Worm (Caenorhabditis elegans) whole organism, young adult: ENCODE data around the gene fbxa-67.

Experiments
- B0035.1 ChIP-seq: sonication (generic microtip); optimal IDR thresholded peaks from 2 replicates; lab custom pipeline; 2016; ENCODE audit warnings: missing genetic modification characterization, mild to moderate bottlenecking, missing compliant biosample characterization, missing genotype, missing genetic modification reagents
- F49E8.2 ChIP-seq: sonication (generic microtip); optimal IDR thresholded peaks from 3 replicates; lab custom pipeline; 2017; ENCODE audit warnings: missing genetic modification characterization, mild to moderate bottlenecking, missing compliant biosample characterization, antibody characterized with exemption, moderate library complexity; ENCODE audit not compliant: insufficient read depth
- F52B5.7 ChIP-seq: sonication (generic microtip); optimal IDR thresholded peaks from 2 replicates; lab custom pipeline; 2016; ENCODE audit warnings: mild to moderate bottlenecking, missing genetic modification characterization, missing compliant biosample characterization
- F55B11.4 ChIP-seq: sonication (generic microtip); optimal IDR thresholded peaks from 2 replicates; lab custom pipeline; 2016; ENCODE audit warnings: missing compliant biosample characterization, missing genetic modification characterization, borderline replicate concordance; ENCODE audit not compliant: insufficient read depth
- Y53G8AR.9 ChIP-seq: fragments of 200-800 bp; sonication (Bioruptor generic); conservative IDR thresholded peaks from 2 replicates; pipeline ENCODE4 v1.3.6; 2022; ENCODE audit warnings: missing genetic modification reagents, missing genetic modification characterization, missing compliant biosample characterization
- ZK185.1 ChIP-seq: sonication (generic microtip); optimal IDR thresholded peaks from 2 replicates; lab custom pipeline; 2016; ENCODE audit warnings: mild to moderate bottlenecking, missing genetic modification characterization, missing compliant biosample characterization; ENCODE audit not compliant: poor library complexity, severe bottlenecking
- akir-1 ChIP-seq: fragments of 200-800 bp; sonication (Bioruptor generic); optimal IDR thresholded peaks from 2 replicates; lab custom pipeline; 2018; ENCODE audit warnings: mild to moderate bottlenecking, missing genetic modification characterization, moderate library complexity, missing compliant biosample characterization
- attf-3 ChIP-seq: fragments of 200-800 bp; sonication (Bioruptor generic); conservative IDR thresholded peaks from 2 replicates; pipeline ENCODE4 v1.3.6; 2022; ENCODE audit warnings: missing genetic modification reagents, missing genetic modification characterization, missing compliant biosample characterization
- attf-5 ChIP-seq: fragments of 200-800 bp; sonication (Bioruptor generic); optimal IDR thresholded peaks from 2 replicates; lab custom pipeline; 2018; ENCODE audit warnings: mild to moderate bottlenecking, missing genetic modification characterization, missing compliant biosample characterization
- cebp-1 ChIP-seq, 2 experiments: fragments of 200-800 bp in 1 of 2; sonication (Bioruptor generic) in 1 of 2; sonication (generic microtip) in 1 of 2; IDR thresholded peaks in 1 of 2; optimal IDR thresholded peaks in 1 of 2; 2 replicates each; pipeline versions ENCODE4 v1.3.6 to Lab custom; 2017 to 2022; ENCODE audit warnings: missing compliant biosample characterization in 2 of 2, missing genetic modification characterization in 2 of 2, mild to moderate bottlenecking in 1 of 2, missing genetic modification reagents in 1 of 2, moderate library complexity in 1 of 2
- cebp-2 ChIP-seq: fragments of 200-800 bp; sonication (Bioruptor generic); IDR thresholded peaks from 2 replicates; pipeline ENCODE4 v1.3.6; 2022; ENCODE audit warnings: missing genetic modification characterization, missing compliant biosample characterization
- ceh-79 ChIP-seq: sonication (generic microtip); optimal IDR thresholded peaks from 2 replicates; lab custom pipeline; 2017; ENCODE audit warnings: mild to moderate bottlenecking, missing genetic modification characterization, missing compliant biosample characterization
- die-1 ChIP-seq: sonication (generic microtip); optimal IDR thresholded peaks from 2 replicates; lab custom pipeline; 2016; ENCODE audit warnings: missing genotype, mild to moderate bottlenecking, missing genetic modification characterization, missing compliant biosample characterization
- dox-1 ChIP-seq: fragments of 200-800 bp; sonication (Bioruptor generic); IDR thresholded peaks from 2 replicates; pipeline ENCODE4 v1.3.6; 2022; ENCODE audit warnings: missing genetic modification reagents, missing genetic modification characterization, missing compliant biosample characterization
- egl-44 ChIP-seq: fragments of 200-800 bp; sonication (Bioruptor generic); IDR thresholded peaks from 2 replicates; pipeline ENCODE4 v1.3.6; 2022; ENCODE audit warnings: missing genetic modification reagents, missing genetic modification characterization, missing compliant biosample characterization
- gei-17 ChIP-seq: fragments of 200-800 bp; sonication (Bioruptor generic); optimal IDR thresholded peaks from 2 replicates; lab custom pipeline; 2018; ENCODE audit warnings: mild to moderate bottlenecking, missing genetic modification characterization, missing compliant biosample characterization
- hlh-12 ChIP-seq: sonication (generic microtip); optimal IDR thresholded peaks from 2 replicates; lab custom pipeline; 2016; ENCODE audit warnings: missing genetic modification characterization, missing compliant biosample characterization
- hmg-20 ChIP-seq: fragments of 200-800 bp; sonication (Bioruptor generic); IDR thresholded peaks from 2 replicates; pipeline ENCODE4 v1.3.6; 2022; ENCODE audit warnings: missing genetic modification reagents, missing genetic modification characterization, missing compliant biosample characterization
- hrde-1 ChIP-seq: sonication (generic microtip); optimal IDR thresholded peaks from 2 replicates; lab custom pipeline; 2016; ENCODE audit warnings: missing genetic modification characterization, mild to moderate bottlenecking, missing compliant biosample characterization, moderate library complexity, missing genotype, missing genetic modification reagents, borderline replicate concordance
- let-526 ChIP-seq: fragments of 200-800 bp; sonication (Bioruptor generic); IDR thresholded peaks from 2 replicates; pipeline ENCODE4 v1.3.6; 2022; ENCODE audit warnings: missing genetic modification reagents, missing genetic modification characterization, missing compliant biosample characterization
- let-607 ChIP-seq, 2 experiments: fragments of 200-800 bp in 1 of 2; sonication (Bioruptor generic) in 1 of 2; sonication (generic microtip) in 1 of 2; optimal IDR thresholded peaks; 2 replicates each; lab custom pipeline; 2016 to 2018; ENCODE audit warnings: mild to moderate bottlenecking in 2 of 2, missing compliant biosample characterization in 2 of 2, missing genetic modification characterization in 2 of 2, moderate library complexity in 2 of 2, missing genotype in 1 of 2
- mes-4 ChIP-seq: sonication (generic microtip); optimal IDR thresholded peaks from 2 replicates; lab custom pipeline; 2016; ENCODE audit warnings: missing genotype, missing genetic modification characterization, missing compliant biosample characterization
- mxl-1 ChIP-seq: sonication (generic microtip); optimal IDR thresholded peaks from 2 replicates; lab custom pipeline; 2016; ENCODE audit warnings: missing genetic modification characterization, missing compliant biosample characterization
- nhr-120 ChIP-seq: fragments of 200-800 bp; sonication (Bioruptor generic); IDR thresholded peaks from 2 replicates; pipeline ENCODE4 v1.3.6; 2022; ENCODE audit warnings: missing genetic modification characterization, missing compliant biosample characterization
- nhr-179 ChIP-seq: sonication (generic microtip); optimal IDR thresholded peaks from 2 replicates; lab custom pipeline; 2016; ENCODE audit warnings: mild to moderate bottlenecking, missing genetic modification characterization, missing compliant biosample characterization
- nhr-27 ChIP-seq: fragments of 200-800 bp; sonication (Bioruptor generic); optimal IDR thresholded peaks from 2 replicates; lab custom pipeline; 2018; ENCODE audit warnings: mild to moderate bottlenecking, missing genetic modification characterization, moderate library complexity, missing compliant biosample characterization
- nhr-80 ChIP-seq: sonication (generic microtip); optimal IDR thresholded peaks from 2 replicates; lab custom pipeline; 2016; ENCODE audit warnings: missing genetic modification characterization, missing compliant biosample characterization
- nhr-90 ChIP-seq: sonication (generic microtip); optimal IDR thresholded peaks from 2 replicates; lab custom pipeline; 2016; ENCODE audit warnings: missing genotype, mild to moderate bottlenecking, missing genetic modification characterization, missing compliant biosample characterization
- rec-8 ChIP-seq, 2 experiments: sonication (generic microtip); optimal IDR thresholded peaks; 2 replicates each; lab custom pipeline; 2016; ENCODE audit warnings: mild to moderate bottlenecking in 2 of 2, missing genetic modification characterization in 2 of 2, missing genetic modification reagents in 2 of 2, missing genotype in 2 of 2, missing biosample characterization in 1 of 2, missing compliant biosample characterization in 1 of 2, moderate library complexity in 1 of 2
- snpc-3.4 ChIP-seq: sonication (generic microtip); optimal IDR thresholded peaks from 2 replicates; lab custom pipeline; 2017; ENCODE audit warnings: missing genetic modification characterization, mild to moderate bottlenecking, missing compliant biosample characterization, antibody characterized with exemption, moderate library complexity, missing genotype, missing genetic modification reagents
- snpc-4 ChIP-seq, 5 experiments: fragments of 150-350 bp in 1 of 5; sonication (generic microtip) in 4 of 5; optimal IDR thresholded peaks; 2 replicates each; lab custom pipeline; 2014 to 2018; ENCODE audit warnings: missing genetic modification characterization in 5 of 5, missing biosample characterization in 3 of 5, antibody characterized with exemption in 2 of 5, mild to moderate bottlenecking in 2 of 5, missing compliant biosample characterization in 2 of 5, missing genotype in 2 of 5, moderate library complexity in 2 of 5, missing genetic modification reagents in 1 of 5
- somi-1 ChIP-seq: fragments of 200-800 bp; sonication (Bioruptor generic); optimal IDR thresholded peaks from 2 replicates; lab custom pipeline; 2018; ENCODE audit warnings: mild to moderate bottlenecking, missing genetic modification characterization, missing compliant biosample characterization
- sptf-2 ChIP-seq: fragments of 200-800 bp; sonication (Bioruptor generic); optimal IDR thresholded peaks from 2 replicates; lab custom pipeline; 2018; ENCODE audit warnings: mild to moderate bottlenecking, missing genetic modification characterization, missing compliant biosample characterization
- tbp1 ChIP-seq: fragments of 200-800 bp; sonication (Bioruptor generic); optimal IDR thresholded peaks from 2 replicates; lab custom pipeline; 2018; ENCODE audit warnings: mild to moderate bottlenecking, missing genetic modification characterization, missing compliant biosample characterization
- unc-62 ChIP-seq: fragments of 150-350 bp; optimal IDR thresholded peaks from 2 replicates; lab custom pipeline; 2014; ENCODE audit warnings: missing biosample characterization, missing genetic modification reagents, missing genetic modification characterization
- xnd-1 ChIP-seq: sonication (generic microtip); optimal IDR thresholded peaks from 2 replicates; lab custom pipeline; 2016; ENCODE audit warnings: missing genotype, missing genetic modification reagents, missing genetic modification characterization, missing compliant biosample characterization
- zfh-2 ChIP-seq: fragments of 200-800 bp; sonication (Bioruptor generic); conservative IDR thresholded peaks from 2 replicates; pipeline ENCODE4 v1.3.6; 2022; ENCODE audit warnings: missing genetic modification reagents, missing genetic modification characterization, missing compliant biosample characterization
- ztf-3 ChIP-seq: fragments of 200-800 bp; sonication (Bioruptor generic); optimal IDR thresholded peaks from 2 replicates; lab custom pipeline; 2018; ENCODE audit warnings: mild to moderate bottlenecking, missing genetic modification characterization, missing compliant biosample characterization

fbxa-67 gene

DNA sequence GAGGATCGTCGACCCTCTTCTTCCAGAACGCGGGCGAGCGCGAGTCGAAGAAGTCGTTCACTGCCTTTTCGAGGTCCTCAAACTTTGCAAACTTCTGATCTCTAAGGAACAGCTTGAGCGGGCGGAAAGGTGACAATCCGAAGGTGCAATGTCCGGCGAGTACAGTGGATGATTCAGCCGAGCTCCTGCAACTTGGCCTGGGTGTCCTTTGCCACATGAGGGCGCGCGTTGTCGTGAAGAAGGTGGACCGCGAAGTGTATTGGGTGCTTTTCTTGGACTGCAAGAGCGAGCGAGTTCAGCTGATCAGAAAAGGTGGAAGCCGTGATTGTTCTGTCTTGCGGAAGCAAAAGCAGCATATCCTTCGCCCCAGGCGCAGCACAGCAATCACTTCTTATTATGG, 8.5 kb downstream of the fbxa-67 start:
- TF ChIP-seq zfh-2 (GFP tag; lab: Robert Waterston, UW): peak; percentile 64
- TF ChIP-seq somi-1 (GFP tag; lab: Kevin White, UChicago): no peak
- no peak for TF ChIP-seq ztf-3 (GFP tag; lab: Kevin White, UChicago)
- no peak for TF ChIP-seq mes-4
- TF ChIP-seq, all 124 proteins: peak for 1

DNA sequence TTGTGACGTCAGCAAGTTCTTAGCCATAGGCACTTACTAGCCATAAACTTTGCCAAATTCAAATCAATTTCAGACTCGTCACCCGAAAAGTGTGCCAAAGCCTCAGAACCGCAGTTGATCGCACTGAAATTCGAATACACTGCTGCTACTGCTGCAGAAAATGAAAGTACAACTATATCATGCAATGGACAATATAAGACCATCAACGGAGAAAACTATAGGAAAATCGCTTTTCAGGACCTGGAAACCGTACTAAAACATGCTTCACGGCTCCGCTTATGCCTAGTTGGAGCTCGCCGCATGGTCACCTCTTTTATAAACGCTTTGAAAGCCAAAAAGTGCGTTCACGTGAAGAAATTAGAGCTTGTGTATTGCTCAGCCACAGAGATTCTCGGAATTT, 11.9 kb downstream of the fbxa-67 start, which contains the start of gene fbxa-22:
TSS of gene fbxa-22 (plus strand) at position 301 of the 400 bp plus-strand sequence.
- no peak for TF ChIP-seq mxl-1 (tag; lab: Kevin White, UChicago)
- no peak for TF ChIP-seq somi-1 (GFP tag; lab: Kevin White, UChicago)
- TF ChIP-seq dox-1 (GFP tag; lab: Robert Waterston, UW): no peak
- no peak for TF ChIP-seq tbp1 (GFP tag; lab: Kevin White, UChicago)
- no peak for TF ChIP-seq gei-17
- no peak for TF ChIP-seq akir-1 (GFP tag; lab: Kevin White, UChicago)
- no peak for TF ChIP-seq egl-44
- TF ChIP-seq let-526: no peak
- TF ChIP-seq hlh-12: no peak

DNA sequence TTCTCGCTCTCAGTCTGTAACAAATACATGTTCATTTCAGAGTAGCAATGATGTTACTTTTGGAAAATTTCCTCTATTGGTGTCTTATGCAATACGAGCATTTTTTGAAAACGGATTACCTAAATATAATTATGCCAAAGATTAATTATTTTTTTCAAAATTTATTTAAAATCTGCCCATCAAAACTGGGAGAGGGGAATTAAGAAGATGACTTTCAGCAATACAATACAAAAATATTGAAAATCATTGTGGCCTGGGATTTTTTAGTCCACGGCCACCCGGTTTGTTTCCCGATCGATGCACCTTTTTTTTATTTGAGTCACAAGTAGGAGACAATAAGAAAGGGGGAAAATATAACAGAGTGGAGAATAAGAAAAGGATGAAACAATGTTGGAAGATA, 12.5 kb downstream of the fbxa-67 start, which contains the start of gene fbxa-56:
TSS of gene fbxa-56 (minus strand) at position 101 of the 400 bp plus-strand sequence.
- TF ChIP-seq snpc-4 (GFP tag; optimal IDR thresholded peaks at IDR 0.05; lab: Kevin White, UChicago) (no peak), snpc-4 (tag; optimal IDR thresholded peaks at IDR 0.05; lab: Kevin White, UChicago) (no peak), sptf-2 (GFP tag; lab: Kevin White, UChicago) (no peak), attf-3 (GFP tag; lab: Robert Waterston, UW) (no peak)

DNA sequence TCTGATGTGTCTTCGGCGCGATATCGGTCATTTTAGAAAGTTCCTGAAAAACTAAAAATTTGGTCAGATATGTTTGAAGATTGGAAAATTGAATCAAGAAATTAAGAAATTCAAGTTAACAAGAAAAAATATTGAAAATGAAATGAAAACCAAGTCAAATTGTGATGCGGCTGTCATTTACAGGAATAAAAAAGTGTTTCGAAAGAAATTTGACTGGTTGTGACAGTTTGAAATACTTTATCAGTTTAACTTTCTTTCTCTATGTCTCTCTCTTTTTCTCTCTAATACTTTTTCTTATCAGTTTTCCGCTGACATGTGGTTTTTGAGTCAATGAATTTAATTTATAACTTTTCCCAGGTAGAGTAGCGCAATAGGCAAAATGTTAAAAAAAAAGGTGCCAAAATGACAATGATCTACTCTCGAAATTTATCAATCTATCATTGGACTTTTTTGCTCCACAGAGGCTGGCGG, 14.4 kb downstream of the fbxa-67 start, which contains the start of gene fbxa-55:
TSS of gene fbxa-55 (minus strand) at position 51 of the 471 bp plus-strand sequence.
- peak; percentile 69; the same call in 1 of the 2 replicates for TF ChIP-seq cebp-1 (GFP tag; IDR thresholded peaks at IDR 0.05; lab: Robert Waterston, UW)
- TF ChIP-seq cebp-1 (tag; optimal IDR thresholded peaks at IDR 0.05; lab: Kevin White, UChicago): peak; percentile 60
- TF ChIP-seq hmg-20 (GFP tag; lab: Robert Waterston, UW): no peak
- no peak for TF ChIP-seq nhr-120 (GFP tag; lab: Robert Waterston, UW)
- peak; percentile 71 for TF ChIP-seq nhr-80 (tag; lab: Kevin White, UChicago)
- TF ChIP-seq ZK185.1 (tag; lab: Kevin White, UChicago): no peak
- no peak for TF ChIP-seq nhr-27
- TF ChIP-seq F49E8.2: no peak
- TF ChIP-seq let-607 (tag; optimal IDR thresholded peaks at IDR 0.05; lab: Kevin White, UChicago): peak in 1 of 2 experiments; percentile 2
- no peak for TF ChIP-seq snpc-3.4 (tag; lab: Kevin White, UChicago)
- TF ChIP-seq B0035.1 (tag; lab: Kevin White, UChicago): no peak
- no peak for TF ChIP-seq nhr-90 (tag; lab: Kevin White, UChicago)
- no peak for TF ChIP-seq Y53G8AR.9
- peak; percentile 68 for TF ChIP-seq unc-62 (GFP tag; lab: Kevin White, UChicago)
- no peak for TF ChIP-seq cebp-2 (GFP tag; lab: Robert Waterston, UW)
- no peak for TF ChIP-seq somi-1 (GFP tag; lab: Kevin White, UChicago)
- no peak for TF ChIP-seq attf-5 (GFP tag; lab: Kevin White, UChicago)

DNA sequence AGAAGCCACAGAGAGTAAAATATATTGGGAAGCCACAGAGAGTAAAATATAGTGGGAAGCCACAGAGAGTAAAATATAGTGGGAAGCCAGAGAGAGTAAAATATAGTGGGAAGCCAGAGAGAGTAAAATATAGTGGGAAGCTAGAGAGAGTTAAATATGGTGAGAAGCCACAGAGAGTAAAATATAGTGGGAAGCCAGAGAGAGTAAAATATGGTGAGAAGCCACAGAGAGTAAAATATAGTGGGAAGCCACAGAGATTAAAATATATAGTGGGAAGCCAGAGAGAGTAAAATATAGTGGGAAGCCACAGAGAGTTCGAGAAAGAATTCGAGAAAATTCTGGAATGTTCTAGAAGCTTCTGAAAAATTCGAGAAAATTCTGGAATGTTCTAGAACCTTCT, 19.1 kb downstream of the fbxa-67 start:
- TF ChIP-seq mxl-1 (tag; lab: Kevin White, UChicago) (peak; percentile 51), ceh-79 (tag; lab: Kevin White, UChicago) (peak; percentile 73), die-1 (tag; lab: Kevin White, UChicago) (peak; percentile 66), rec-8 (tag; optimal IDR thresholded peaks at IDR 0.05; lab: Kevin White, UChicago) (peak in 1 of 2 experiments; percentile 62), nhr-179 (tag; lab: Kevin White, UChicago) (peak; percentile 89), hrde-1 (tag; lab: Kevin White, UChicago) (peak; percentile 33), hlh-12 (peak; percentile 75), mes-4 (peak; percentile 46), xnd-1 (peak; percentile 18), F55B11.4 (tag; lab: Kevin White, UChicago) (peak; percentile 22), F52B5.7 (tag; lab: Kevin White, UChicago) (peak; percentile 60)
